Worm (Caenorhabditis elegans) whole organism, L2 larva: Measurements from ENCODE around the gene max-2.

Source experiments
- C34F6.9 ChIP-seq: fragments of 150-350 bp; optimal IDR thresholded peaks from 2 replicates; lab custom pipeline; 2014; ENCODE audit warnings: missing biosample characterization, missing genetic modification characterization
- F13H6.1 ChIP-seq: sonication (generic microtip); optimal IDR thresholded peaks from 2 replicates; lab custom pipeline; 2016; ENCODE audit warnings: missing genetic modification characterization, missing compliant biosample characterization
- R02D3.7 ChIP-seq: fragments of 150-350 bp; optimal IDR thresholded peaks from 2 replicates; lab custom pipeline; 2014; ENCODE audit warnings: missing biosample characterization, missing genetic modification characterization
- Y55F3AM.14 ChIP-seq: fragments of 200-800 bp; sonication (Bioruptor generic); optimal IDR thresholded peaks from 2 replicates; lab custom pipeline; 2018; ENCODE audit warnings: mild to moderate bottlenecking, missing genetic modification characterization, missing compliant biosample characterization
- ZK546.5 ChIP-seq: sonication (generic microtip); optimal IDR thresholded peaks from 2 replicates; lab custom pipeline; 2017; ENCODE audit warnings: missing biosample characterization, missing genetic modification characterization
- aly-2 ChIP-seq: fragments of 150-350 bp; optimal IDR thresholded peaks from 2 replicates; lab custom pipeline; 2014; ENCODE audit warnings: missing biosample characterization, missing genetic modification characterization
- ama-1 ChIP-seq: fragments of 150-350 bp; optimal IDR thresholded peaks from 2 replicates; lab custom pipeline; 2018; ENCODE audit warnings: inconsistent platforms
- blmp-1 ChIP-seq: sonication (generic microtip); optimal IDR thresholded peaks from 2 replicates; lab custom pipeline; 2017; ENCODE audit warnings: missing genetic modification characterization, mild to moderate bottlenecking, missing compliant biosample characterization, antibody characterized with exemption, moderate library complexity; ENCODE audit not compliant: insufficient read depth
- crh-2 ChIP-seq: sonication (generic microtip); optimal IDR thresholded peaks from 2 replicates; lab custom pipeline; 2017; ENCODE audit warnings: missing biosample characterization, missing genetic modification characterization
- dmd-4 ChIP-seq: sonication (generic microtip); optimal IDR thresholded peaks from 2 replicates; lab custom pipeline; 2017; ENCODE audit warnings: missing biosample characterization, missing genetic modification characterization
- egl-27 ChIP-seq: sonication (generic microtip); optimal IDR thresholded peaks from 3 replicates; lab custom pipeline; 2017; ENCODE audit warnings: missing biosample characterization, missing genetic modification reagents, missing genetic modification characterization
- elt-1 ChIP-seq: fragments of 150-350 bp; optimal IDR thresholded peaks from 2 replicates; lab custom pipeline; 2014; ENCODE audit warnings: missing biosample characterization, missing genetic modification characterization
- elt-3 ChIP-seq: sonication (generic microtip); optimal IDR thresholded peaks from 2 replicates; lab custom pipeline; 2017; ENCODE audit warnings: missing biosample characterization, missing genetic modification characterization
- gmeb-1 ChIP-seq: fragments of 150-350 bp; optimal IDR thresholded peaks from 2 replicates; lab custom pipeline; 2014; ENCODE audit warnings: missing biosample characterization, missing genetic modification characterization
- lin-11 ChIP-seq: fragments of 150-350 bp; sonication (generic microtip); optimal IDR thresholded peaks from 2 replicates; lab custom pipeline; 2014; ENCODE audit warnings: missing biosample characterization, missing genetic modification characterization, inconsistent platforms, mixed read lengths
- lin-13 ChIP-seq: fragments of 150-350 bp; optimal IDR thresholded peaks from 2 replicates; lab custom pipeline; 2014; ENCODE audit warnings: missing biosample characterization, missing genetic modification reagents, missing genetic modification characterization
- lin-39 ChIP-seq: fragments of 150-350 bp; optimal IDR thresholded peaks from 2 replicates; lab custom pipeline; 2014; ENCODE audit warnings: missing biosample characterization, missing genetic modification reagents, missing genetic modification characterization
- lsy-2 ChIP-seq, 2 experiments: fragments of 150-350 bp in 1 of 2; sonication (generic microtip) in 1 of 2; optimal IDR thresholded peaks; 2 replicates each; lab custom pipeline; 2014 to 2017; ENCODE audit warnings: missing biosample characterization in 2 of 2, missing genetic modification characterization in 2 of 2
- mab-5 ChIP-seq: fragments of 150-350 bp; optimal IDR thresholded peaks from 2 replicates; lab custom pipeline; 2014; ENCODE audit warnings: missing biosample characterization, missing genetic modification characterization
- mdl-1 ChIP-seq, 2 experiments: fragments of 150-350 bp in 1 of 2; sonication (generic microtip) in 1 of 2; optimal IDR thresholded peaks; 2 replicates each; lab custom pipeline; 2017; ENCODE audit warnings: missing biosample characterization in 2 of 2, missing genetic modification characterization in 2 of 2
- nhr-10 ChIP-seq: sonication (generic microtip); optimal IDR thresholded peaks from 2 replicates; lab custom pipeline; 2017; ENCODE audit warnings: missing biosample characterization, missing genetic modification characterization
- nhr-11 ChIP-seq: fragments of 150-350 bp; optimal IDR thresholded peaks from 2 replicates; lab custom pipeline; 2014; ENCODE audit warnings: missing biosample characterization, missing genetic modification characterization
- nhr-12 ChIP-seq: fragments of 150-350 bp; optimal IDR thresholded peaks from 2 replicates; lab custom pipeline; 2014; ENCODE audit warnings: missing biosample characterization, missing genetic modification characterization
- nhr-129 ChIP-seq: fragments of 150-350 bp; optimal IDR thresholded peaks from 2 replicates; lab custom pipeline; 2014; ENCODE audit warnings: missing biosample characterization, missing genetic modification characterization
- nhr-21 ChIP-seq: fragments of 150-350 bp; optimal IDR thresholded peaks from 2 replicates; lab custom pipeline; 2014; ENCODE audit warnings: missing biosample characterization, missing genetic modification characterization
- nhr-23 ChIP-seq: fragments of 150-350 bp; optimal IDR thresholded peaks from 2 replicates; lab custom pipeline; 2014; ENCODE audit warnings: missing biosample characterization, missing genetic modification reagents, missing genetic modification characterization
- nhr-237 ChIP-seq: fragments of 150-350 bp; optimal IDR thresholded peaks from 2 replicates; lab custom pipeline; 2014; ENCODE audit warnings: missing biosample characterization, missing genetic modification characterization
- nhr-25 ChIP-seq: fragments of 150-350 bp; sonication (generic microtip); optimal IDR thresholded peaks from 3 replicates; lab custom pipeline; 2014; ENCODE audit warnings: missing biosample characterization, missing genetic modification characterization
- nhr-77 ChIP-seq: fragments of 150-350 bp; optimal IDR thresholded peaks from 2 replicates; lab custom pipeline; 2014; ENCODE audit warnings: missing biosample characterization, missing genetic modification characterization
- sem-4 ChIP-seq: fragments of 150-350 bp; optimal IDR thresholded peaks from 2 replicates; lab custom pipeline; 2014; ENCODE audit warnings: missing biosample characterization, missing genetic modification reagents, missing genetic modification characterization
- skn-1 ChIP-seq: sonication (generic microtip); optimal IDR thresholded peaks from 2 replicates; lab custom pipeline; 2017; ENCODE audit warnings: missing biosample characterization, missing genetic modification characterization
- sma-3 ChIP-seq: sonication (generic microtip); optimal IDR thresholded peaks from 2 replicates; lab custom pipeline; 2016; ENCODE audit warnings: missing genetic modification reagents, missing genetic modification characterization, missing compliant biosample characterization
- sma-9 ChIP-seq, 2 experiments: fragments of 150-350 bp in 1 of 2; sonication (generic microtip) in 1 of 2; optimal IDR thresholded peaks; 2 replicates each; lab custom pipeline; 2014 to 2016; ENCODE audit warnings: missing genetic modification characterization in 2 of 2, mild to moderate bottlenecking in 1 of 2, missing biosample characterization in 1 of 2, missing compliant biosample characterization in 1 of 2, missing genetic modification reagents in 1 of 2, moderate library complexity in 1 of 2
- snpc-4 ChIP-seq: fragments of 150-350 bp; optimal IDR thresholded peaks from 2 replicates; lab custom pipeline; 2014; ENCODE audit warnings: missing biosample characterization, missing genetic modification characterization
- unc-55 ChIP-seq: fragments of 150-350 bp; sonication (generic microtip); optimal IDR thresholded peaks from 3 replicates; lab custom pipeline; 2014; ENCODE audit warnings: missing biosample characterization, missing genetic modification reagents, missing genetic modification characterization
- zag-1 ChIP-seq: fragments of 150-350 bp; optimal IDR thresholded peaks from 2 replicates; lab custom pipeline; 2014; ENCODE audit warnings: missing biosample characterization, missing genetic modification characterization
- ztf-1 ChIP-seq: fragments of 200-800 bp; sonication (Bioruptor generic); conservative IDR thresholded peaks from 2 replicates; pipeline ENCODE4 v1.3.6; 2022; ENCODE audit warnings: missing genetic modification characterization, missing compliant biosample characterization
- ztf-11 ChIP-seq: sonication (generic microtip); optimal IDR thresholded peaks from 2 replicates; lab custom pipeline; 2017; ENCODE audit warnings: missing biosample characterization, missing genetic modification characterization
- ztf-4 ChIP-seq: fragments of 150-350 bp; optimal IDR thresholded peaks from 2 replicates; lab custom pipeline; 2014; ENCODE audit warnings: missing biosample characterization, missing genetic modification characterization

The max-2 gene

ce11 chrII:12990191-12990590, 35.5 kb downstream of the max-2 start:
- no peak for TF ChIP-seq ama-1 (lab: Kevin White, UChicago)
- TF ChIP-seq gmeb-1: no peak
- no peak for TF ChIP-seq nhr-129 (tag; lab: Kevin White, UChicago)
- TF ChIP-seq sma-3 (GFP tag; lab: Kevin White, UChicago): no peak
- TF ChIP-seq blmp-1: no peak
- no peak for TF ChIP-seq zag-1 (tag; lab: Kevin White, UChicago)
- TF ChIP-seq ztf-1 (GFP tag; lab: Robert Waterston, UW): no peak
- no peak for TF ChIP-seq ztf-11 (tag; lab: Kevin White, UChicago)
- no peak for TF ChIP-seq lin-39 (tag; lab: Kevin White, UChicago)
- TF ChIP-seq mab-5: no peak
- no peak for TF ChIP-seq R02D3.7 (tag; lab: Kevin White, UChicago)
- no peak for TF ChIP-seq ztf-4 (tag; lab: Kevin White, UChicago)
- TF ChIP-seq C34F6.9 (tag; lab: Kevin White, UChicago): no peak

ce11 chrII:12987799-12988198, 37.8 kb downstream of the max-2 start:
- no peak for TF ChIP-seq gmeb-1
- TF ChIP-seq sma-9 (GFP tag; optimal IDR thresholded peaks at IDR 0.05; lab: Kevin White, UChicago): no peak
- no peak for TF ChIP-seq sma-9 (tag; optimal IDR thresholded peaks at IDR 0.05; lab: Kevin White, UChicago)
- no peak for TF ChIP-seq lsy-2 (tag; optimal IDR thresholded peaks at IDR 0.05; lab: Kevin White, UChicago)
- no peak for TF ChIP-seq C34F6.9 (tag; lab: Kevin White, UChicago)
- TF ChIP-seq lin-39 (tag; lab: Kevin White, UChicago): no peak
- TF ChIP-seq nhr-77 (tag; lab: Kevin White, UChicago): no peak
- TF ChIP-seq elt-1 (tag; lab: Kevin White, UChicago): no peak
- TF ChIP-seq egl-27 (tag; lab: Kevin White, UChicago): no peak
- TF ChIP-seq blmp-1: no peak
- no peak for TF ChIP-seq sem-4 (tag; lab: Kevin White, UChicago)
- TF ChIP-seq nhr-129 (tag; lab: Kevin White, UChicago): no peak
- TF ChIP-seq nhr-23 (tag; lab: Kevin White, UChicago): no peak
- no peak for TF ChIP-seq ztf-1 (GFP tag; lab: Robert Waterston, UW)

- TF ChIP-seq lin-39 (tag; lab: Kevin White, UChicago) (no peak), mdl-1 (tag; optimal IDR thresholded peaks at IDR 0.05; lab: Kevin White, UChicago) (no peak), Y55F3AM.14 (GFP tag; lab: Kevin White, UChicago) (no peak), unc-55 (GFP tag; lab: Kevin White, UChicago) (no peak), nhr-10 (tag; lab: Kevin White, UChicago) (no peak), sma-3 (GFP tag; lab: Kevin White, UChicago) (no peak), blmp-1 (no peak), nhr-77 (tag; lab: Kevin White, UChicago) (no peak), nhr-237 (tag; lab: Kevin White, UChicago) (no peak), nhr-25 (tag; lab: Kevin White, UChicago) (no peak), elt-1 (tag; lab: Kevin White, UChicago) (no peak), skn-1 (no peak), aly-2 (tag; lab: Kevin White, UChicago) (no peak), nhr-21 (tag; lab: Kevin White, UChicago) (no peak), crh-2 (tag; lab: Kevin White, UChicago) (no peak), nhr-11 (tag; lab: Kevin White, UChicago) (no peak), lin-11 (tag; lab: Kevin White, UChicago) (no peak), snpc-4 (tag; lab: Kevin White, UChicago) (no peak), mab-5 (no peak)
Measured at ce11 chrII:12985813-12986212, 39.8 kb downstream of the max-2 start.

- TF ChIP-seq F13H6.1 (tag; lab: Kevin White, UChicago) (no peak), lin-11 (tag; lab: Kevin White, UChicago) (no peak), dmd-4 (tag; lab: Kevin White, UChicago) (no peak), egl-27 (tag; lab: Kevin White, UChicago) (no peak), C34F6.9 (tag; lab: Kevin White, UChicago) (no peak), ZK546.5 (tag; lab: Kevin White, UChicago) (no peak), nhr-11 (tag; lab: Kevin White, UChicago) (no peak), sem-4 (tag; lab: Kevin White, UChicago) (no peak), sma-3 (GFP tag; lab: Kevin White, UChicago) (no peak), lsy-2 (tag; optimal IDR thresholded peaks at IDR 0.05; lab: Kevin White, UChicago) (no peak), snpc-4 (tag; lab: Kevin White, UChicago) (no peak), lin-13 (GFP tag; lab: Kevin White, UChicago) (no peak), ztf-1 (GFP tag; lab: Robert Waterston, UW) (no peak), mdl-1 (tag; optimal IDR thresholded peaks at IDR 0.05; lab: Kevin White, UChicago) (no peak), nhr-21 (tag; lab: Kevin White, UChicago) (no peak), nhr-12 (tag; lab: Kevin White, UChicago) (no peak), nhr-129 (tag; lab: Kevin White, UChicago) (no peak), elt-3 (tag; lab: Kevin White, UChicago) (no peak), elt-1 (tag; lab: Kevin White, UChicago) (no peak)
- TF ChIP-seq, all 48 proteins: peak for 0
Measured at ce11 chrII:12984709-12985108, 40.9 kb downstream of the max-2 start.
